Worm (Caenorhabditis elegans) whole organism, L4/young adult: ENCODE results near the gene bcat-1.

ENCODE experiments used
- W03F9.2 ChIP-seq: fragments of 150-350 bp; optimal IDR thresholded peaks from 2 replicates; lab custom pipeline; 2014; ENCODE audit warnings: missing biosample characterization, missing genetic modification characterization
- dao-5 ChIP-seq: sonication (generic microtip); optimal IDR thresholded peaks from 2 replicates; lab custom pipeline; 2016; ENCODE audit warnings: missing genotype, missing genetic modification characterization, moderate library complexity, missing compliant biosample characterization
- him-1 ChIP-seq: sonication (generic microtip); optimal IDR thresholded peaks from 2 replicates; lab custom pipeline; 2016; ENCODE audit warnings: missing genotype, missing genetic modification reagents, missing genetic modification characterization, missing compliant biosample characterization

Gene bcat-1

DNA sequence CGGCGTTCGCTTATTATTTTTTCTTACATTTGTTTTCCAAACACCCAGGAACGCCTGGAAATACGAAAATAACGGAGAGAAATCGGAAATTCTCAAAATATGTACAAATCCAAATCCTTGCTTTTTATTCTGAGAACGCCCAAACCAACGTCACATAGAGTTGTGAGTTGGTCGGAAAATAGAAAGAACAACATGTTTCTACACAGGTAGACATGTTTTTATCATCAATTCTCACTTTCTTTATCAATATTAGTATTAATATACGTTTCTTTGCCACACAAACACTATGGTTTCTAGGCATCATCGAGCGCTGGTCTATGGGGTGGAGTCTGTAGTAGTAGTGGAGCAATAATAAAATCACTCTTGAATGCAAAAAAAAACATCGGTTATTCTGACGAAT is 41.2 kb downstream of the bcat-1 start:
- TF ChIP-seq W03F9.2 (tag; lab: Kevin White, UChicago) = no peak
- TF ChIP-seq dao-5 (tag; lab: Kevin White, UChicago) = no peak
- TF ChIP-seq him-1 = no peak

DNA sequence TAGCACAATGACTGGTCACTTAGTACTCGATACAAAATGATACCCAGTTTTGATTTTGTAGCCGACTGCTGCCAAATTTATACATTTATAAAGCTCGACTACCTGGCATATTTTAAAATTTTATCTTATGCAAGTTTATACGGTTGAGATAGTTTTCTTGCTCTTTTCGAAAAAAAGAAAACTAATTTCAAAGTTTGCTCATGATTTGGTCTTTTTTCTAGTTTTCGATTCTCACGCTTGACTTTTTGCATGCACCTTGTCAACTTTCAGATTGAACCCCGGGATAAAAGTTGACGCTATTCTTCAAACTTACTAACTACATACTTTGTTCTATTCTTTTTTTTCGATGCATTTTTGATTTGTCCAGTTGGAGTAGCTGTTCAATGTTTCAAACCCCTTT is 49.7 kb downstream of the bcat-1 start:
- TF ChIP-seq him-1 (no peak), W03F9.2 (tag; lab: Kevin White, UChicago) (no peak), dao-5 (tag; lab: Kevin White, UChicago) (no peak)

DNA sequence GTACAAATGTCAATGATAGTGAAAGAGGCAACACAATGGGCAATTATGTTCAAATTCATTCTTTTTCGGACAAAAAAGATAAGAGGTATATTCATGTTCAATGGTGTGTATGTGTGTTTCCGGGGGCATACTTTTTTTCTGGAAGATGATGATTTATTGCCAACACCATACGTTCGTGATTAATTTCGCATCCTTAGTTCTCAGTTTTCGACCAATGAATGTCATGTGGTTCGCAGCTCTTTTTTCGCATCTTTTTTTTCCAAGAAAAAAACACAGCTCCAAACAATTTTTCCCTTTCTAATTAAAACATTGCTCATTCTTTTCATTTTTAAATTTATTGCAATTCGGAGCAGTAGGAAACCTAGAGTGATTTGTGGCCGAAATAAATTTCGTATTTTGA is 51.5 kb downstream of the bcat-1 start:
- TF ChIP-seq him-1 (no peak), W03F9.2 (tag; lab: Kevin White, UChicago) (no peak), dao-5 (tag; lab: Kevin White, UChicago) (no peak)
